Worm (Caenorhabditis elegans) whole organism, L1 larva: ENCODE measurements around the gene T10D4.1.

Source experiments
- C34B4.2 ChIP-seq: sonication (generic microtip); optimal IDR thresholded peaks from 2 replicates; lab custom pipeline; 2017; ENCODE audit warnings: mild to moderate bottlenecking, missing genetic modification characterization, missing compliant biosample characterization
- alr-1 ChIP-seq: fragments of 200-800 bp; sonication (Bioruptor generic); optimal IDR thresholded peaks from 2 replicates; lab custom pipeline; 2018; ENCODE audit warnings: borderline replicate concordance, mild to moderate bottlenecking, missing genetic modification characterization, missing compliant biosample characterization
- hlh-17 ChIP-seq: fragments of 200-800 bp; sonication (Bioruptor generic); optimal IDR thresholded peaks from 2 replicates; lab custom pipeline; 2018; ENCODE audit warnings: missing genetic modification characterization, mild to moderate bottlenecking, missing compliant biosample characterization, moderate library complexity, borderline replicate concordance
- lin-13 ChIP-seq: fragments of 150-350 bp; optimal IDR thresholded peaks from 2 replicates; lab custom pipeline; 2014; ENCODE audit warnings: missing biosample characterization, missing genetic modification reagents, missing genetic modification characterization
- vab-15 ChIP-seq: sonication (generic microtip); optimal IDR thresholded peaks from 2 replicates; lab custom pipeline; 2017; ENCODE audit warnings: missing genotype, mild to moderate bottlenecking, missing genetic modification characterization, missing compliant biosample characterization

ce11 chrII:3172176-3172575 is 22.2 kb downstream of the T10D4.1 start, which contains the start of gene Y27F2A.10:
- no peak for TF ChIP-seq hlh-17 (GFP tag; lab: Kevin White, UChicago)
- TF ChIP-seq vab-15 (tag; lab: Kevin White, UChicago) = no peak
- no peak for TF ChIP-seq C34B4.2 (tag; lab: Kevin White, UChicago)
- no peak for TF ChIP-seq alr-1 (tag; lab: Kevin White, UChicago)
- no peak for TF ChIP-seq lin-13
